Worm (Caenorhabditis elegans) whole organism, L2 larva: ENCODE results near the gene pac-1.

Experiments
- C34F6.9 ChIP-seq: fragments of 150-350 bp; optimal IDR thresholded peaks from 2 replicates; lab custom pipeline; 2014; ENCODE audit warnings: missing biosample characterization, missing genetic modification characterization
- F13H6.1 ChIP-seq: sonication (generic microtip); optimal IDR thresholded peaks from 2 replicates; lab custom pipeline; 2016; ENCODE audit warnings: missing genetic modification characterization, missing compliant biosample characterization
- R02D3.7 ChIP-seq: fragments of 150-350 bp; optimal IDR thresholded peaks from 2 replicates; lab custom pipeline; 2014; ENCODE audit warnings: missing biosample characterization, missing genetic modification characterization
- Y55F3AM.14 ChIP-seq: fragments of 200-800 bp; sonication (Bioruptor generic); optimal IDR thresholded peaks from 2 replicates; lab custom pipeline; 2018; ENCODE audit warnings: mild to moderate bottlenecking, missing genetic modification characterization, missing compliant biosample characterization
- ZK546.5 ChIP-seq: sonication (generic microtip); optimal IDR thresholded peaks from 2 replicates; lab custom pipeline; 2017; ENCODE audit warnings: missing biosample characterization, missing genetic modification characterization
- alr-1 ChIP-seq: fragments of 150-350 bp; optimal IDR thresholded peaks from 2 replicates; lab custom pipeline; 2014; ENCODE audit warnings: missing biosample characterization, missing genetic modification characterization
- aly-2 ChIP-seq: fragments of 150-350 bp; optimal IDR thresholded peaks from 2 replicates; lab custom pipeline; 2014; ENCODE audit warnings: missing biosample characterization, missing genetic modification characterization
- ama-1 ChIP-seq: fragments of 150-350 bp; optimal IDR thresholded peaks from 2 replicates; lab custom pipeline; 2018; ENCODE audit warnings: inconsistent platforms
- blmp-1 ChIP-seq: sonication (generic microtip); optimal IDR thresholded peaks from 2 replicates; lab custom pipeline; 2017; ENCODE audit warnings: missing genetic modification characterization, mild to moderate bottlenecking, missing compliant biosample characterization, antibody characterized with exemption, moderate library complexity; ENCODE audit not compliant: insufficient read depth
- ceh-16 ChIP-seq: fragments of 150-350 bp; optimal IDR thresholded peaks from 2 replicates; lab custom pipeline; 2014; ENCODE audit warnings: missing biosample characterization, missing genetic modification characterization
- ceh-82 ChIP-seq: fragments of 150-350 bp; optimal IDR thresholded peaks from 2 replicates; lab custom pipeline; 2014; ENCODE audit warnings: missing biosample characterization, missing genetic modification characterization
- crh-2 ChIP-seq: sonication (generic microtip); optimal IDR thresholded peaks from 2 replicates; lab custom pipeline; 2017; ENCODE audit warnings: missing biosample characterization, missing genetic modification characterization
- dmd-4 ChIP-seq: sonication (generic microtip); optimal IDR thresholded peaks from 2 replicates; lab custom pipeline; 2017; ENCODE audit warnings: missing biosample characterization, missing genetic modification characterization
- egl-27 ChIP-seq: sonication (generic microtip); optimal IDR thresholded peaks from 3 replicates; lab custom pipeline; 2017; ENCODE audit warnings: missing biosample characterization, missing genetic modification reagents, missing genetic modification characterization
- elt-1 ChIP-seq: fragments of 150-350 bp; optimal IDR thresholded peaks from 2 replicates; lab custom pipeline; 2014; ENCODE audit warnings: missing biosample characterization, missing genetic modification characterization
- elt-3 ChIP-seq: sonication (generic microtip); optimal IDR thresholded peaks from 2 replicates; lab custom pipeline; 2017; ENCODE audit warnings: missing biosample characterization, missing genetic modification characterization
- fos-1 ChIP-seq: fragments of 150-350 bp; optimal IDR thresholded peaks from 2 replicates; lab custom pipeline; 2014; ENCODE audit warnings: missing biosample characterization, missing genetic modification characterization
- gmeb-1 ChIP-seq: fragments of 150-350 bp; optimal IDR thresholded peaks from 2 replicates; lab custom pipeline; 2014; ENCODE audit warnings: missing biosample characterization, missing genetic modification characterization
- lin-11 ChIP-seq: fragments of 150-350 bp; sonication (generic microtip); optimal IDR thresholded peaks from 2 replicates; lab custom pipeline; 2014; ENCODE audit warnings: missing biosample characterization, missing genetic modification characterization, inconsistent platforms, mixed read lengths
- lin-13 ChIP-seq: fragments of 150-350 bp; optimal IDR thresholded peaks from 2 replicates; lab custom pipeline; 2014; ENCODE audit warnings: missing biosample characterization, missing genetic modification reagents, missing genetic modification characterization
- lin-39 ChIP-seq: fragments of 150-350 bp; optimal IDR thresholded peaks from 2 replicates; lab custom pipeline; 2014; ENCODE audit warnings: missing biosample characterization, missing genetic modification reagents, missing genetic modification characterization
- lsy-2 ChIP-seq, 2 experiments: fragments of 150-350 bp in 1 of 2; sonication (generic microtip) in 1 of 2; optimal IDR thresholded peaks; 2 replicates each; lab custom pipeline; 2014 to 2017; ENCODE audit warnings: missing biosample characterization in 2 of 2, missing genetic modification characterization in 2 of 2
- mab-5 ChIP-seq: fragments of 150-350 bp; optimal IDR thresholded peaks from 2 replicates; lab custom pipeline; 2014; ENCODE audit warnings: missing biosample characterization, missing genetic modification characterization
- mbf-1 ChIP-seq: sonication (generic microtip); optimal IDR thresholded peaks from 2 replicates; lab custom pipeline; 2017; ENCODE audit warnings: missing biosample characterization, missing genetic modification characterization
- mdl-1 ChIP-seq, 2 experiments: fragments of 150-350 bp in 1 of 2; sonication (generic microtip) in 1 of 2; optimal IDR thresholded peaks; 2 replicates each; lab custom pipeline; 2017; ENCODE audit warnings: missing biosample characterization in 2 of 2, missing genetic modification characterization in 2 of 2
- nhr-10 ChIP-seq: sonication (generic microtip); optimal IDR thresholded peaks from 2 replicates; lab custom pipeline; 2017; ENCODE audit warnings: missing biosample characterization, missing genetic modification characterization
- nhr-11 ChIP-seq: fragments of 150-350 bp; optimal IDR thresholded peaks from 2 replicates; lab custom pipeline; 2014; ENCODE audit warnings: missing biosample characterization, missing genetic modification characterization
- nhr-12 ChIP-seq: fragments of 150-350 bp; optimal IDR thresholded peaks from 2 replicates; lab custom pipeline; 2014; ENCODE audit warnings: missing biosample characterization, missing genetic modification characterization
- nhr-129 ChIP-seq: fragments of 150-350 bp; optimal IDR thresholded peaks from 2 replicates; lab custom pipeline; 2014; ENCODE audit warnings: missing biosample characterization, missing genetic modification characterization
- nhr-21 ChIP-seq: fragments of 150-350 bp; optimal IDR thresholded peaks from 2 replicates; lab custom pipeline; 2014; ENCODE audit warnings: missing biosample characterization, missing genetic modification characterization
- nhr-23 ChIP-seq: fragments of 150-350 bp; optimal IDR thresholded peaks from 2 replicates; lab custom pipeline; 2014; ENCODE audit warnings: missing biosample characterization, missing genetic modification reagents, missing genetic modification characterization
- nhr-237 ChIP-seq: fragments of 150-350 bp; optimal IDR thresholded peaks from 2 replicates; lab custom pipeline; 2014; ENCODE audit warnings: missing biosample characterization, missing genetic modification characterization
- nhr-25 ChIP-seq: fragments of 150-350 bp; sonication (generic microtip); optimal IDR thresholded peaks from 3 replicates; lab custom pipeline; 2014; ENCODE audit warnings: missing biosample characterization, missing genetic modification characterization
- nhr-6 ChIP-seq: fragments of 150-350 bp; optimal IDR thresholded peaks from 2 replicates; lab custom pipeline; 2014; ENCODE audit warnings: missing biosample characterization, missing genetic modification characterization
- nhr-77 ChIP-seq: fragments of 150-350 bp; optimal IDR thresholded peaks from 2 replicates; lab custom pipeline; 2014; ENCODE audit warnings: missing biosample characterization, missing genetic modification characterization
- peb-1 ChIP-seq: fragments of 150-350 bp; optimal IDR thresholded peaks from 2 replicates; lab custom pipeline; 2014; ENCODE audit warnings: missing biosample characterization, missing genetic modification characterization
- sem-4 ChIP-seq: fragments of 150-350 bp; optimal IDR thresholded peaks from 2 replicates; lab custom pipeline; 2014; ENCODE audit warnings: missing biosample characterization, missing genetic modification reagents, missing genetic modification characterization
- skn-1 ChIP-seq: sonication (generic microtip); optimal IDR thresholded peaks from 2 replicates; lab custom pipeline; 2017; ENCODE audit warnings: missing biosample characterization, missing genetic modification characterization
- sma-3 ChIP-seq: sonication (generic microtip); optimal IDR thresholded peaks from 2 replicates; lab custom pipeline; 2016; ENCODE audit warnings: missing genetic modification reagents, missing genetic modification characterization, missing compliant biosample characterization
- sma-9 ChIP-seq, 2 experiments: fragments of 150-350 bp in 1 of 2; sonication (generic microtip) in 1 of 2; optimal IDR thresholded peaks; 2 replicates each; lab custom pipeline; 2014 to 2016; ENCODE audit warnings: missing genetic modification characterization in 2 of 2, mild to moderate bottlenecking in 1 of 2, missing biosample characterization in 1 of 2, missing compliant biosample characterization in 1 of 2, missing genetic modification reagents in 1 of 2, moderate library complexity in 1 of 2
- snpc-4 ChIP-seq: fragments of 150-350 bp; optimal IDR thresholded peaks from 2 replicates; lab custom pipeline; 2014; ENCODE audit warnings: missing biosample characterization, missing genetic modification characterization
- unc-39 ChIP-seq: fragments of 150-350 bp; optimal IDR thresholded peaks from 2 replicates; lab custom pipeline; 2014; ENCODE audit warnings: missing biosample characterization, missing genetic modification characterization
- unc-55 ChIP-seq: fragments of 150-350 bp; sonication (generic microtip); optimal IDR thresholded peaks from 3 replicates; lab custom pipeline; 2014; ENCODE audit warnings: missing biosample characterization, missing genetic modification reagents, missing genetic modification characterization
- unc-62 ChIP-seq: fragments of 150-350 bp; optimal IDR thresholded peaks from 2 replicates; lab custom pipeline; 2014; ENCODE audit warnings: missing biosample characterization, missing genetic modification reagents, missing genetic modification characterization
- zag-1 ChIP-seq: fragments of 150-350 bp; optimal IDR thresholded peaks from 2 replicates; lab custom pipeline; 2014; ENCODE audit warnings: missing biosample characterization, missing genetic modification characterization
- ztf-1 ChIP-seq: fragments of 200-800 bp; sonication (Bioruptor generic); conservative IDR thresholded peaks from 2 replicates; pipeline ENCODE4 v1.3.6; 2022; ENCODE audit warnings: missing genetic modification characterization, missing compliant biosample characterization
- ztf-11 ChIP-seq: sonication (generic microtip); optimal IDR thresholded peaks from 2 replicates; lab custom pipeline; 2017; ENCODE audit warnings: missing biosample characterization, missing genetic modification characterization
- ztf-4 ChIP-seq: fragments of 150-350 bp; optimal IDR thresholded peaks from 2 replicates; lab custom pipeline; 2014; ENCODE audit warnings: missing biosample characterization, missing genetic modification characterization

The pac-1 gene

DNA sequence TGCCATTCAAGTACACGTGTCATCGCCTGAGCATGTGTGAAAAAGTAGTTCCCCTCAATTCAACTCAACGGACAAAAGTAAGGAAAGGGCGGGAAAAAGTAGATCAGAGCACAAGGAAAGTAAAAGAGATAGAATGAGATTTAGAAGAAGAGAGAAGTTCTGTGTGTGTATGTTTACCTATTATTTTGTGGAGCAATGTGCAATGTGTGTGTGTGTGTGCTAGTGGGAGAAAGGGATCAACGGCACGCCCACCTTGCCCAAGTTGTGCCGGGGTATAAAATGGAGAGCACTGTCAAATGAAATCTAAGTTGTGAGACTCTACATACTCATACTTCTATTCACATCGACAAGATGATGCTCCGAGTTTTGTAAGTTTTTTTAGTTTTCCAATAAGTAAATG is 30.0 kb downstream of the pac-1 start, which contains the start of gene idpp-15:
Gene idpp-15 (plus strand): TSS at position 301 of the 400 bp plus-strand sequence.
- TF ChIP-seq zag-1 (tag; lab: Kevin White, UChicago) (no peak), alr-1 (no peak), ceh-82 (tag; lab: Kevin White, UChicago) (no peak), ztf-11 (tag; lab: Kevin White, UChicago) (no peak), nhr-11 (no peak), mbf-1 (tag; lab: Kevin White, UChicago) (no peak), sma-3 (no peak), fos-1 (tag; lab: Kevin White, UChicago) (no peak), unc-55 (no peak), egl-27 (tag; lab: Kevin White, UChicago) (no peak), nhr-10 (tag; lab: Kevin White, UChicago) (no peak)

DNA sequence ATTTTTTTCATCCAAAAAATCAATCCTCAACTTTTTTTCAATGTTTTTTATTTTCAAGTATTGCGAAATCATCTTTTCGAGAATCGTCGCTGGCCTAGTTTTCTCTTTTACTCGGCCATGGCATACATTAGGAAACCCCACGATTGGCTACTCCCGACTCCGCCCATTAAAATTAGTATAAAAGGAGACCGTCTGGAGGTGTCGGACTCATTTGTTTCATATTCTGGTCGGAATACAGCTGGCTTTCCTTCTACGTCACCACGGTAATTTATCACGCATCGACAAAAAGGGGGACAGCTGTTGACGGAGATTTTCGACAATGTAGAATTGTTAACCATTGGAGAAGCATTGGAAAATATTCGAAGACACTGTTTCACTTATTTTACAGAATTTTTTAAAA is 34.2 kb downstream of the pac-1 start:
- TF ChIP-seq blmp-1 (tag; lab: Kevin White, UChicago), result no peak
- no peak for TF ChIP-seq lin-11 (tag; lab: Kevin White, UChicago)
- TF ChIP-seq R02D3.7 (tag; lab: Kevin White, UChicago), result no peak
- TF ChIP-seq ZK546.5 (tag; lab: Kevin White, UChicago), result no peak
- TF ChIP-seq mbf-1 (tag; lab: Kevin White, UChicago), result no peak
- no peak for TF ChIP-seq nhr-77 (tag; lab: Kevin White, UChicago)
- TF ChIP-seq nhr-237, result no peak
- TF ChIP-seq dmd-4 (tag; lab: Kevin White, UChicago), result no peak
- peak; percentile 14 for TF ChIP-seq ztf-4 (tag; lab: Kevin White, UChicago)
- TF ChIP-seq alr-1, result no peak
- TF ChIP-seq crh-2 (tag; lab: Kevin White, UChicago), result peak; percentile 51
- no peak for TF ChIP-seq egl-27 (tag; lab: Kevin White, UChicago)
- TF ChIP-seq ztf-11 (tag; lab: Kevin White, UChicago), result no peak
- no peak for TF ChIP-seq sem-4
- peak; percentile 30 for TF ChIP-seq F13H6.1 (tag; lab: Kevin White, UChicago)
- TF ChIP-seq mdl-1 (tag; optimal IDR thresholded peaks at IDR 0.05; lab: Kevin White, UChicago), result no peak
- TF ChIP-seq snpc-4 (tag; lab: Kevin White, UChicago), result no peak
- TF ChIP-seq ama-1 (lab: Kevin White, UChicago), result peak; percentile 79
- TF ChIP-seq elt-3 (tag; lab: Kevin White, UChicago), result no peak
- TF ChIP-seq nhr-129, result peak; percentile 46
- TF ChIP-seq fos-1 (tag; lab: Kevin White, UChicago), result peak; percentile 23
- TF ChIP-seq ztf-1 (GFP tag; lab: Robert Waterston, UW), result no peak
- TF ChIP-seq sma-3, result peak; percentile 27
- no peak for TF ChIP-seq lin-39 (tag; lab: Kevin White, UChicago)
- TF ChIP-seq lsy-2 (tag; optimal IDR thresholded peaks at IDR 0.05; lab: Kevin White, UChicago), result peak; percentile 80 to 93
- TF ChIP-seq lin-13 (GFP tag; lab: Kevin White, UChicago), result peak; percentile 69
- TF ChIP-seq zag-1 (tag; lab: Kevin White, UChicago), result no peak
- TF ChIP-seq aly-2 (tag; lab: Kevin White, UChicago), result no peak
- TF ChIP-seq unc-62 (GFP tag; lab: Kevin White, UChicago), result no peak
- TF ChIP-seq nhr-11, result no peak
- no peak for TF ChIP-seq nhr-25
- peak; percentile 16 for TF ChIP-seq gmeb-1 (tag; lab: Kevin White, UChicago)
- no peak for TF ChIP-seq ceh-82 (tag; lab: Kevin White, UChicago)
- TF ChIP-seq C34F6.9, result peak; percentile 90
- no peak for TF ChIP-seq nhr-21 (tag; lab: Kevin White, UChicago)
- TF ChIP-seq sma-9 (GFP tag; optimal IDR thresholded peaks at IDR 0.05; lab: Kevin White, UChicago), result peak; percentile 58
- no peak for TF ChIP-seq sma-9 (tag; optimal IDR thresholded peaks at IDR 0.05; lab: Kevin White, UChicago)
- no peak for TF ChIP-seq nhr-12 (tag; lab: Kevin White, UChicago)
- peak; percentile 5 for TF ChIP-seq nhr-6 (tag; lab: Kevin White, UChicago)
- peak; percentile 94 for TF ChIP-seq unc-55
- no peak for TF ChIP-seq nhr-23
- no peak for TF ChIP-seq Y55F3AM.14
- no peak for TF ChIP-seq nhr-10 (tag; lab: Kevin White, UChicago)
- TF ChIP-seq ceh-16, result no peak
- TF ChIP-seq peb-1 (tag; lab: Kevin White, UChicago), result no peak
- peak; percentile 4 for TF ChIP-seq mab-5
- TF ChIP-seq unc-39, result no peak
- no peak for TF ChIP-seq elt-1 (tag; lab: Kevin White, UChicago)
- no peak for TF ChIP-seq skn-1 (tag; lab: Kevin White, UChicago)
